Worm (Caenorhabditis elegans): ENCODE data around the gene C09G1.4.

DNA sequence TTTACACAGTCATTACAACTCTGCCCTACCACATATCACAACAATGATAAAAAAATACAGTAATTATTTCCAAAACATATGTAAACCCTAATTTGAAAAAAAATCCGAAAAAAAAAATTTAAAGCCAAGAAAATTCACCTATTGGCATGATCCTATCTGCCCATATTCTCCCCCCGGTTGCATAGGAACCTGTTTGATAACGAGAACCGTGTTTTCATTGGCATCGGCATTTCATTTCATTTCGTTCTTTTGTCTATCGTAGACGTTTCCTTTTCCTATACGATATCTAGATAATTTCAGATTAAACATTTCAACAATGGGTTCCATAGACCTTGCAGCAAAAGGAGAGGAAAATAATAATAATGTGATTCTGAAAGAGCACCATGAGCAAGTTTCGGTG is 24.1 kb upstream of the C09G1.4 start, which contains the start of gene mboa-1:
- TF ChIP-seq nhr-10 (tag; optimal IDR thresholded peaks at IDR 0.05) = no peak
- TF ChIP-seq nhr-28 (tag; optimal IDR thresholded peaks at IDR 0.05) = no peak
- no peak for TF ChIP-seq ceh-82 (tag; optimal IDR thresholded peaks at IDR 0.05)
- TF ChIP-seq set-16 (GFP tag; IDR thresholded peaks at IDR 0.05) = no peak
- no peak for TF ChIP-seq tra-1 (GFP tag; IDR thresholded peaks at IDR 0.05)
- TF ChIP-seq ztf-11 (tag; optimal IDR thresholded peaks at IDR 0.05) = no peak
- TF ChIP-seq egl-27 (tag; optimal IDR thresholded peaks at IDR 0.05) = no peak
- TF ChIP-seq aly-2 (tag; optimal IDR thresholded peaks at IDR 0.05) = no peak
- TF ChIP-seq nhr-77 (tag; optimal IDR thresholded peaks at IDR 0.05) = no peak
- TF ChIP-seq ZK546.5 (tag; optimal IDR thresholded peaks at IDR 0.05) = no peak
- no peak for TF ChIP-seq lir-3 (tag; optimal IDR thresholded peaks at IDR 0.05)

All from whole organism, L4 larva.